Fruit fly (Drosophila melanogaster) whole organism, embryonic: ENCODE results near the gene GCS2beta.
A peak's percentile ranks its signal among the peaks of the same experiment; 100 is the strongest.

Experiments used
- Bgb ChIP-seq: fragments of 200-800 bp; sonication (Bioruptor generic); IDR thresholded peaks from 2 replicates; pipeline ENCODE4 v1.3.6; 2022; ENCODE audit warnings: missing biosample characterization, missing genetic modification characterization; ENCODE audit not compliant: partially characterized antibody
- CG11723 ChIP-seq: fragments of 200-800 bp; sonication (Bioruptor generic); optimal IDR thresholded peaks from 2 replicates; lab custom pipeline; 2017; ENCODE audit warnings: missing biosample characterization, mild to moderate bottlenecking, missing genetic modification characterization
- CG12104 ChIP-seq: fragments of 200-800 bp; sonication (Bioruptor generic); optimal IDR thresholded peaks from 3 replicates; lab custom pipeline; 2016; ENCODE audit warnings: missing biosample characterization, missing genetic modification characterization
- CG12155 ChIP-seq: fragments of 200-800 bp; sonication (Bioruptor generic); optimal IDR thresholded peaks from 3 replicates; lab custom pipeline; 2016; ENCODE audit warnings: missing biosample characterization, missing genetic modification characterization
- CG14441 ChIP-seq: fragments of 200-800 bp; sonication (Bioruptor generic); IDR thresholded peaks from 2 replicates; pipeline ENCODE4 v1.3.6; 2022; ENCODE audit warnings: missing biosample characterization, missing genetic modification characterization
- CG14710 ChIP-seq: fragments of 200-800 bp; sonication (Bioruptor generic); optimal IDR thresholded peaks from 3 replicates; lab custom pipeline; 2019; ENCODE audit warnings: missing biosample characterization, mild to moderate bottlenecking, missing genetic modification characterization, moderate library complexity
- CG15073 ChIP-seq: fragments of 200-800 bp; sonication (Bioruptor generic); optimal IDR thresholded peaks from 2 replicates; lab custom pipeline; 2016; ENCODE audit warnings: missing biosample characterization, missing genetic modification characterization
- CG17612 ChIP-seq: fragments of 200-800 bp; sonication (Bioruptor generic); IDR thresholded peaks from 2 replicates; pipeline ENCODE4 v1.3.6; 2022; ENCODE audit warnings: missing biosample characterization, missing genetic modification characterization
- CG18011 ChIP-seq: fragments of 200-800 bp; sonication (Bioruptor generic); optimal IDR thresholded peaks from 2 replicates; lab custom pipeline; 2017; ENCODE audit warnings: missing biosample characterization, missing genetic modification characterization, mild to moderate bottlenecking, moderate library complexity, missing genotype
- CG2120 ChIP-seq: fragments of 200-800 bp; sonication (Bioruptor generic); optimal IDR thresholded peaks from 3 replicates; lab custom pipeline; 2016; ENCODE audit warnings: missing biosample characterization, missing genetic modification characterization
- CG2202 ChIP-seq: fragments of 200-800 bp; sonication (Bioruptor generic); optimal IDR thresholded peaks from 2 replicates; lab custom pipeline; 2018; ENCODE audit warnings: missing biosample characterization, mild to moderate bottlenecking, missing genetic modification characterization
- CG30020 ChIP-seq: fragments of 200-800 bp; optimal IDR thresholded peaks from 2 replicates; lab custom pipeline; 2019; ENCODE audit warnings: missing biosample characterization, mild to moderate bottlenecking, missing genetic modification characterization, moderate library complexity
- CG3163 ChIP-seq: fragments of 200-800 bp; sonication (Bioruptor generic); optimal IDR thresholded peaks from 3 replicates; lab custom pipeline; 2016; ENCODE audit warnings: missing biosample characterization, missing genetic modification characterization
- CG3407 ChIP-seq: fragments of 200-800 bp; sonication (Bioruptor generic); optimal IDR thresholded peaks from 2 replicates; lab custom pipeline; 2018; ENCODE audit warnings: missing biosample characterization, mild to moderate bottlenecking, missing genetic modification characterization
- CG4424 ChIP-seq: fragments of 200-800 bp; sonication (Bioruptor generic); optimal IDR thresholded peaks from 3 replicates; lab custom pipeline; 2016; ENCODE audit warnings: missing biosample characterization, missing genetic modification characterization
- CG8359 ChIP-seq: fragments of 200-800 bp; sonication (Bioruptor generic); optimal IDR thresholded peaks from 2 replicates; lab custom pipeline; 2017; ENCODE audit warnings: missing biosample characterization, mild to moderate bottlenecking, missing genetic modification characterization, borderline replicate concordance
- Camta ChIP-seq: fragments of 200-800 bp; sonication (Bioruptor generic); optimal IDR thresholded peaks from 2 replicates; lab custom pipeline; 2016; ENCODE audit warnings: missing biosample characterization, missing genetic modification characterization
- CrebB ChIP-seq: fragments of 200-800 bp; sonication (Bioruptor generic); optimal IDR thresholded peaks from 3 replicates; lab custom pipeline; 2018; ENCODE audit warnings: missing biosample characterization, mild to moderate bottlenecking, missing genetic modification characterization
- Dip2 ChIP-seq: fragments of 200-800 bp; sonication (Bioruptor generic); IDR thresholded peaks from 2 replicates; pipeline ENCODE4 v1.3.6; 2022; ENCODE audit warnings: missing biosample characterization, missing genetic modification characterization
- H2.0 ChIP-seq: fragments of 200-800 bp; sonication (Bioruptor generic); IDR thresholded peaks from 2 replicates; pipeline ENCODE4 v1.3.6; 2022; ENCODE audit warnings: missing biosample characterization, missing genetic modification characterization
- HmgZ ChIP-seq: fragments of 200-800 bp; sonication (Bioruptor generic); optimal IDR thresholded peaks from 2 replicates; lab custom pipeline; 2018; ENCODE audit warnings: missing biosample characterization, mild to moderate bottlenecking, missing genetic modification characterization
- Lpt ChIP-seq: fragments of >200 bp; optimal IDR thresholded peaks from 2 replicates; lab custom pipeline; 2018; ENCODE audit warnings: missing biosample characterization, missing genetic modification characterization
- NfI ChIP-seq: fragments of 200-800 bp; sonication (Bioruptor generic); optimal IDR thresholded peaks from 3 replicates; lab custom pipeline; 2018; ENCODE audit warnings: missing biosample characterization, mild to moderate bottlenecking, missing genetic modification characterization, moderate library complexity
- Pdp1 ChIP-seq, 2 experiments: fragments of 200-800 bp; sonication (Bioruptor generic); optimal IDR thresholded peaks; 3 replicates each; lab custom pipeline; 2016; ENCODE audit warnings: missing biosample characterization in 2 of 2, missing genetic modification characterization in 2 of 2, mild to moderate bottlenecking in 1 of 2, moderate library complexity in 1 of 2
- Ssrp ChIP-seq: fragments of 200-800 bp; sonication (Bioruptor generic); optimal IDR thresholded peaks from 2 replicates; lab custom pipeline; 2018; ENCODE audit warnings: missing biosample characterization, mild to moderate bottlenecking, missing genetic modification characterization, moderate library complexity
- Trl ChIP-seq, 3 experiments: fragments of >200 bp in 2 of 3; fragments of 200-800 bp in 1 of 3; sonication (Bioruptor generic) in 1 of 3; optimal IDR thresholded peaks; 2 replicates in 1 of 3; 3 replicates in 2 of 3; lab custom pipeline; 2016 to 2017; ENCODE audit warnings: missing biosample characterization in 1 of 3, missing genetic modification characterization in 1 of 3
- YL-1 ChIP-seq: fragments of 200-800 bp; sonication (Bioruptor generic); optimal IDR thresholded peaks from 3 replicates; lab custom pipeline; 2017; ENCODE audit warnings: missing biosample characterization, mild to moderate bottlenecking, missing genetic modification characterization
- cg ChIP-seq: fragments of 200-800 bp; sonication (Bioruptor generic); optimal IDR thresholded peaks from 3 replicates; lab custom pipeline; 2019; ENCODE audit warnings: missing biosample characterization, mild to moderate bottlenecking, missing genetic modification characterization, moderate library complexity
- cwo ChIP-seq: fragments of 200-800 bp; sonication (Bioruptor generic); optimal IDR thresholded peaks from 3 replicates; lab custom pipeline; 2017; ENCODE audit warnings: missing biosample characterization, missing genetic modification characterization, mild to moderate bottlenecking, moderate library complexity, missing genetic modification reagents
- dpn ChIP-seq, 2 experiments: fragments of 200-800 bp; sonication (Bioruptor generic); optimal IDR thresholded peaks; 3 replicates each; lab custom pipeline; 2016; ENCODE audit warnings: missing biosample characterization in 2 of 2, missing genetic modification characterization in 2 of 2
- ewg ChIP-seq: fragments of 200-800 bp; sonication (Bioruptor generic); optimal IDR thresholded peaks from 3 replicates; lab custom pipeline; 2017; ENCODE audit warnings: mild to moderate bottlenecking, missing biosample characterization, missing genetic modification reagents, missing genetic modification characterization
- gcm ChIP-seq: fragments of 200-800 bp; sonication (Bioruptor generic); optimal IDR thresholded peaks from 2 replicates; lab custom pipeline; 2019; ENCODE audit warnings: missing biosample characterization, mild to moderate bottlenecking, missing genetic modification characterization, moderate library complexity
- grau ChIP-seq: fragments of 200-800 bp; optimal IDR thresholded peaks from 3 replicates; lab custom pipeline; 2019; ENCODE audit warnings: missing biosample characterization, mild to moderate bottlenecking, missing genetic modification characterization, moderate library complexity
- her ChIP-seq: fragments of 200-800 bp; sonication (Bioruptor generic); optimal IDR thresholded peaks from 2 replicates; lab custom pipeline; 2016; ENCODE audit warnings: missing biosample characterization, missing genetic modification characterization
- hkb ChIP-seq, 2 experiments: fragments of 200-800 bp in 1 of 2; fragments of >200 bp in 1 of 2; sonication (Bioruptor generic) in 1 of 2; IDR thresholded peaks in 1 of 2; optimal IDR thresholded peaks in 1 of 2; 2 replicates each; pipeline versions ENCODE4 v1.3.6 to Lab custom; 2017 to 2022; ENCODE audit warnings: missing biosample characterization in 1 of 2, missing genetic modification characterization in 1 of 2
- insv ChIP-seq, 2 experiments: fragments of 200-800 bp; sonication (Bioruptor generic); optimal IDR thresholded peaks; 3 replicates each; lab custom pipeline; 2016 to 2018; ENCODE audit warnings: missing biosample characterization in 2 of 2, missing genetic modification characterization in 2 of 2
- lov ChIP-seq, 2 experiments: fragments of 200-800 bp in 1 of 2; fragments of >200 bp in 1 of 2; sonication (Bioruptor generic) in 1 of 2; IDR thresholded peaks in 1 of 2; optimal IDR thresholded peaks in 1 of 2; 2 replicates in 1 of 2; 3 replicates in 1 of 2; pipeline versions ENCODE4 v1.3.6 to Lab custom; 2017 to 2022; ENCODE audit warnings: missing biosample characterization in 1 of 2, missing genetic modification characterization in 1 of 2
- nmo ChIP-seq: fragments of 200-800 bp; sonication (Bioruptor generic); optimal IDR thresholded peaks from 2 replicates; lab custom pipeline; 2018; ENCODE audit warnings: missing biosample characterization, mild to moderate bottlenecking, missing genetic modification characterization, moderate library complexity
- pfk ChIP-seq: fragments of 200-800 bp; sonication (Bioruptor generic); optimal IDR thresholded peaks from 2 replicates; lab custom pipeline; 2018; ENCODE audit warnings: missing biosample characterization, mild to moderate bottlenecking, missing genetic modification characterization, moderate library complexity
- pnt ChIP-seq: fragments of 200-800 bp; sonication (Bioruptor generic); optimal IDR thresholded peaks from 3 replicates; lab custom pipeline; 2016; ENCODE audit warnings: missing biosample characterization, missing genetic modification characterization
- unc-4 ChIP-seq: fragments of 200-800 bp; sonication (Bioruptor generic); IDR thresholded peaks from 2 replicates; pipeline ENCODE4 v1.3.6; 2022; ENCODE audit warnings: missing biosample characterization, missing genetic modification characterization; ENCODE audit not compliant: partially characterized antibody
- unpg ChIP-seq: fragments of 200-800 bp; sonication (Bioruptor generic); optimal IDR thresholded peaks from 3 replicates; lab custom pipeline; 2018; ENCODE audit warnings: missing biosample characterization, mild to moderate bottlenecking, missing genetic modification characterization, moderate library complexity
- vnd ChIP-seq: fragments of 200-800 bp; sonication (Bioruptor generic); IDR thresholded peaks from 3 replicates; pipeline ENCODE4 v1.3.6; 2022; ENCODE audit warnings: missing biosample characterization, missing genetic modification characterization; ENCODE audit not compliant: partially characterized antibody
- zf30C ChIP-seq: fragments of 200-800 bp; sonication (Bioruptor generic); optimal IDR thresholded peaks from 3 replicates; lab custom pipeline; 2018; ENCODE audit warnings: missing biosample characterization, mild to moderate bottlenecking, missing genetic modification characterization
- zfh2 ChIP-seq: fragments of 200-800 bp; sonication (Bioruptor generic); optimal IDR thresholded peaks from 2 replicates; lab custom pipeline; 2016; ENCODE audit warnings: missing biosample characterization, missing genetic modification characterization

GCS2beta gene

DNA sequence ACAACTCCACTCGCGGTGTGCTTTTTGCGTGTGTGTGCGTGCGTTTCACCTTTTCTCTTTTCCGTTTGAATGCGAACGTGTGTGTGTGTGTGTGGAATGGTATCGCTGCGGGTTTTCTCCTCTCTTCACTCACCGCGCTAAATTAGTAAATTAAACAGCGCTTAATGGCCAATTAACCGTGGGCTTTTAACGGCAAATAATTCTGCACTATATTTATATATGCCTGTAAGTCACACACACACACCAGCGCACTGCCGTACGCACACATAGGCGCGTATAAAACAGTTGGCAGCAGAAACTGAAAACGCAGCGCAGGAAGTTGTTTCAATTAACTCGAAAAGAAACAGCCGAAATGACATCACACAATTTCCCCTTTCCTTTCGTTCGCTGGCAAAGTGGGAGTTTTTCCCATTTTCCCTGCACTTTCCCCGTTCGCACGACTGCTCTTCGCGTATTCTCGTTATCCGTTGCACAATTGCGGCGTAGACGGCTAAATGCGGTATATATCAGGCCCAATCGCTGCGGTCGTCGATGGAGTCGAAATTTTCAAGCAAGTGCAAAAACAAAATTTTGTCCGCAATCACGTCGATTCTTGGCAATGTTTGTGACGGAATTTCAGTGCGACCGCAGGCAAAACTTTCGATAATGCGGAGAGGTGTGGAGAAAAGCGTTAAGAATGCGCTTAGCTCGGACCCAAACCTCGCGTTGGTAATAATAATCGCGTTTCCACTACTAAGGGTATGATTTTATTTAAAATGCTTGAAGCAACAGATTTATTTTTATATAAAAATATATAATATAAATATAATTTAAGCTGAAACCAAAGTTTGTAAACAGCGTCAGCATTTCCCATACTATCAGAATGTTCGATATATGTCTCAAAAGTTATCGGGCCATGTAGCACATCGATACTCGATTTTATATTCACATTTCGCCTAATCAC lies 11.3 kb downstream of the GCS2beta start, which contains the start of gene BicD (continued):
- TF ChIP-seq zfh2 (GFP tag; lab: Kevin White, UChicago) (no peak), NfI (no peak), YL-1 (GFP tag; lab: Kevin White, UChicago) (peak; percentile 76), CG17612 (0 out of 2 replicates have a peak, but pooled peaks have one; percentile 7), hkb (optimal IDR thresholded peaks at IDR 0.05; lab: Kevin White, UChicago) (no peak), hkb (GFP tag; IDR thresholded peaks at IDR 0.05; lab: Robert Waterston, UW) (peak; percentile 39), CG3407 (GFP tag; lab: Kevin White, UChicago) (no peak), pnt (no peak), nmo (GFP tag; lab: Kevin White, UChicago) (peak; percentile 89), CG4424 (GFP tag; lab: Kevin White, UChicago) (no peak), vnd (peak; percentile 52; the same call in 2 of the 3 replicates)

DNA sequence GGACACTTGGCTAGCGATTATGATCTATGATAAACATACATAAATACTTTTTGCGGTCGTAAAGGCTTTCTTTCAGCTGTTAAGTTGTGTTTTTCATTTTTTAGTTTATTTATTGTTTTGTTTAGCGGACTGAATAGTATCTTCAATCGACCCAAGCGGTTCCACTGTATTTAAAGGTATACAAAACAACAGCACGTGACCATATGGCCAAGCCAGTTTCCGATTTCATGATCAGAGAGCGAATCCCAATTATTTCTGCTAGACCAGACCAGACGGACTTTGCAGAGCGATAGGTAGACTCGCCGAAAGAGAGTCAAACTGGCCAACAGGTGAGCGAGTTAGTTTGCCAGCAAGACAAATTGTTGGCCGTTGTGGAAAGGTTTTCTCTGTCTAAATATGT lies 12.6 kb downstream of the GCS2beta start, which contains the start of gene Sgt:
TSS of gene Sgt (plus strand) at position 80 of the 400 bp plus-strand sequence.
- no peak for TF ChIP-seq lov (optimal IDR thresholded peaks at IDR 0.05; lab: Kevin White, UChicago)
- TF ChIP-seq lov (GFP tag; IDR thresholded peaks at IDR 0.05; lab: Robert Waterston, UW), result no peak
- peak; percentile 11 for TF ChIP-seq CG2120
- no peak for TF ChIP-seq unc-4 (GFP tag; lab: Robert Waterston, UW)
- TF ChIP-seq dpn (GFP tag; optimal IDR thresholded peaks at IDR 0.05; lab: Kevin White, UChicago), result no peak
- TF ChIP-seq NfI, result no peak
- no peak for TF ChIP-seq pfk (GFP tag; lab: Kevin White, UChicago)
- TF ChIP-seq gcm (GFP tag; lab: Kevin White, UChicago), result no peak
- TF ChIP-seq CG2202 (tag; lab: Kevin White, UChicago), result no peak
- no peak for TF ChIP-seq Camta (GFP tag; lab: Kevin White, UChicago)
- no peak for TF ChIP-seq CG14441 (GFP tag; lab: Robert Waterston, UW)
- peak; percentile 37 for TF ChIP-seq cg
- TF ChIP-seq CrebB, result no peak
- TF ChIP-seq H2.0 (GFP tag; lab: Robert Waterston, UW), result no peak
- peak; percentile 4 for TF ChIP-seq grau (tag; lab: Kevin White, UChicago)
- TF ChIP-seq CG18011 (GFP tag; lab: Kevin White, UChicago), result peak; percentile 10
- no peak for TF ChIP-seq CG8359 (GFP tag; lab: Kevin White, UChicago)
- TF ChIP-seq Dip2 (GFP tag; lab: Robert Waterston, UW), result no peak
- no peak for TF ChIP-seq Bgb
- TF ChIP-seq CG14710, result no peak
- no peak for TF ChIP-seq CG12104 (GFP tag; lab: Kevin White, UChicago)
- peak; percentile 29 for TF ChIP-seq CG3163 (GFP tag; lab: Kevin White, UChicago)
- no peak for TF ChIP-seq ewg
- no peak for TF ChIP-seq CG15073 (GFP tag; lab: Kevin White, UChicago)
- TF ChIP-seq Ssrp, result no peak
- no peak for TF ChIP-seq CG11723
- no peak for TF ChIP-seq CG30020 (tag; lab: Kevin White, UChicago)
- no peak for TF ChIP-seq Pdp1 (GFP tag; optimal IDR thresholded peaks at IDR 0.05; lab: Kevin White, UChicago)
- no peak for TF ChIP-seq CG12155 (GFP tag; lab: Kevin White, UChicago)
- TF ChIP-seq Trl (optimal IDR thresholded peaks at IDR 0.05; lab: Kevin White, UChicago), result peak; percentile 41 to 59
- no peak for TF ChIP-seq Trl (GFP tag; optimal IDR thresholded peaks at IDR 0.05; lab: Kevin White, UChicago)
- no peak for TF ChIP-seq Lpt (GFP tag; lab: Kevin White, UChicago)
- TF ChIP-seq HmgZ (tag; lab: Kevin White, UChicago), result peak; percentile 11
- peak; percentile 93 for TF ChIP-seq cwo (GFP tag; lab: Kevin White, UChicago)
- no peak for TF ChIP-seq zf30C (GFP tag; lab: Kevin White, UChicago)
- TF ChIP-seq her, result no peak
- no peak for TF ChIP-seq unpg (GFP tag; lab: Kevin White, UChicago)
- TF ChIP-seq insv (GFP tag; optimal IDR thresholded peaks at IDR 0.05; lab: Kevin White, UChicago), result no peak
